Fruit fly (Drosophila melanogaster) whole organism, embryonic: ENCODE measurements around the gene Pax.
A peak's percentile ranks its signal among the peaks of the same experiment; 100 is the strongest.

ENCODE experiments used
- Adf1 ChIP-seq: fragments of 200-800 bp; sonication (Bioruptor generic); IDR thresholded peaks from 2 replicates; pipeline ENCODE4 v1.3.6; 2022; ENCODE audit warnings: missing biosample characterization, missing genetic modification characterization
- Asciz ChIP-seq: fragments of 200-800 bp; sonication (Bioruptor generic); optimal IDR thresholded peaks from 2 replicates; lab custom pipeline; 2017; ENCODE audit warnings: missing biosample characterization, mild to moderate bottlenecking, missing genetic modification characterization, missing genetic modification reagents
- Atf-2 ChIP-seq: fragments of 200-800 bp; sonication (Bioruptor generic); optimal IDR thresholded peaks from 2 replicates; lab custom pipeline; 2016; ENCODE audit warnings: missing biosample characterization, missing genetic modification characterization
- CG10267 ChIP-seq: fragments of 200-800 bp; sonication (Bioruptor generic); optimal IDR thresholded peaks from 2 replicates; lab custom pipeline; 2018; ENCODE audit warnings: missing biosample characterization, mild to moderate bottlenecking, missing genetic modification characterization, moderate library complexity
- CG10959 ChIP-seq: fragments of 200-800 bp; sonication (Bioruptor generic); IDR thresholded peaks from 2 replicates; pipeline ENCODE4 v1.3.6; 2022; ENCODE audit warnings: missing biosample characterization, missing genetic modification characterization
- CG11456 ChIP-seq: fragments of 200-800 bp; sonication (Bioruptor generic); IDR thresholded peaks from 3 replicates; pipeline ENCODE4 v1.3.6; 2022; ENCODE audit warnings: missing biosample characterization, missing genetic modification characterization
- CG11696 ChIP-seq: fragments of 200-800 bp; sonication (Bioruptor generic); IDR thresholded peaks from 2 replicates; pipeline ENCODE4 v1.3.6; 2022; ENCODE audit warnings: missing biosample characterization, missing genetic modification characterization
- CG1602 ChIP-seq: fragments of 200-800 bp; sonication (Bioruptor generic); optimal IDR thresholded peaks from 3 replicates; lab custom pipeline; 2016; ENCODE audit warnings: missing biosample characterization, missing genetic modification characterization
- CG17568 ChIP-seq: fragments of 200-800 bp; sonication (Bioruptor generic); optimal IDR thresholded peaks from 2 replicates; lab custom pipeline; 2018; ENCODE audit warnings: missing biosample characterization, mild to moderate bottlenecking, missing genetic modification characterization, moderate library complexity
- CG17802 ChIP-seq: fragments of 200-800 bp; sonication (Bioruptor generic); optimal IDR thresholded peaks from 2 replicates; lab custom pipeline; 2018; ENCODE audit warnings: missing biosample characterization, mild to moderate bottlenecking, missing genetic modification characterization, moderate library complexity
- CG18476 ChIP-seq: fragments of 200-800 bp; sonication (Bioruptor generic); optimal IDR thresholded peaks from 2 replicates; lab custom pipeline; 2016; ENCODE audit warnings: missing biosample characterization, mild to moderate bottlenecking, missing genetic modification characterization
- CG2120 ChIP-seq: fragments of 200-800 bp; sonication (Bioruptor generic); optimal IDR thresholded peaks from 3 replicates; lab custom pipeline; 2016; ENCODE audit warnings: missing biosample characterization, missing genetic modification characterization
- CG2199 ChIP-seq: fragments of 200-800 bp; sonication (Bioruptor generic); IDR thresholded peaks from 3 replicates; pipeline ENCODE4 v1.3.6; 2022; ENCODE audit warnings: missing biosample characterization, missing genetic modification characterization
- CG2202 ChIP-seq: fragments of 200-800 bp; sonication (Bioruptor generic); optimal IDR thresholded peaks from 2 replicates; lab custom pipeline; 2018; ENCODE audit warnings: missing biosample characterization, mild to moderate bottlenecking, missing genetic modification characterization
- CG2875 ChIP-seq: fragments of 200-800 bp; sonication (Bioruptor generic); optimal IDR thresholded peaks from 2 replicates; lab custom pipeline; 2017; ENCODE audit warnings: missing biosample characterization, mild to moderate bottlenecking, missing genetic modification characterization, missing genetic modification reagents
- CG3407 ChIP-seq: fragments of 200-800 bp; sonication (Bioruptor generic); optimal IDR thresholded peaks from 2 replicates; lab custom pipeline; 2018; ENCODE audit warnings: missing biosample characterization, mild to moderate bottlenecking, missing genetic modification characterization
- CG34376 ChIP-seq: fragments of 200-800 bp; sonication (Bioruptor generic); optimal IDR thresholded peaks from 2 replicates; lab custom pipeline; 2018; ENCODE audit warnings: missing biosample characterization, mild to moderate bottlenecking, missing genetic modification characterization
- CG4854 ChIP-seq: fragments of 200-800 bp; sonication (Bioruptor generic); optimal IDR thresholded peaks from 2 replicates; lab custom pipeline; 2016; ENCODE audit warnings: missing biosample characterization, missing genetic modification characterization, inconsistent platforms
- CG6854 ChIP-seq: fragments of 200-800 bp; sonication (Bioruptor generic); optimal IDR thresholded peaks from 3 replicates; lab custom pipeline; 2017; ENCODE audit warnings: missing biosample characterization, mild to moderate bottlenecking, missing genetic modification characterization
- CG7271 ChIP-seq: fragments of 200-800 bp; sonication (Bioruptor generic); optimal IDR thresholded peaks from 2 replicates; lab custom pipeline; 2018; ENCODE audit warnings: missing biosample characterization, mild to moderate bottlenecking, missing genetic modification characterization, moderate library complexity
- CG9609 ChIP-seq: fragments of 200-800 bp; sonication (Bioruptor generic); optimal IDR thresholded peaks from 3 replicates; lab custom pipeline; 2016; ENCODE audit warnings: missing biosample characterization, missing genetic modification characterization
- CTCF ChIP-seq: fragments of 200-800 bp; sonication (Bioruptor generic); optimal IDR thresholded peaks from 2 replicates; lab custom pipeline; 2017; ENCODE audit warnings: missing biosample characterization, mild to moderate bottlenecking, missing genetic modification characterization, moderate library complexity
- CkIIα-i1 ChIP-seq: fragments of 200-800 bp; sonication (Bioruptor generic); IDR thresholded peaks from 2 replicates; pipeline ENCODE4 v1.3.6; 2022; ENCODE audit warnings: missing biosample characterization, missing genetic modification characterization
- Dip2 ChIP-seq: fragments of 200-800 bp; sonication (Bioruptor generic); IDR thresholded peaks from 2 replicates; pipeline ENCODE4 v1.3.6; 2022; ENCODE audit warnings: missing biosample characterization, missing genetic modification characterization
- ERR ChIP-seq: fragments of 200-800 bp; sonication (Bioruptor generic); optimal IDR thresholded peaks from 2 replicates; lab custom pipeline; 2016; ENCODE audit warnings: missing biosample characterization, missing genetic modification characterization
- Elba2 ChIP-seq: fragments of 200-800 bp; sonication (Bioruptor generic); optimal IDR thresholded peaks from 3 replicates; lab custom pipeline; 2016; ENCODE audit warnings: missing biosample characterization, missing genetic modification characterization
- Hmr ChIP-seq: fragments of 200-800 bp; sonication (Bioruptor generic); optimal IDR thresholded peaks from 3 replicates; lab custom pipeline; 2017; ENCODE audit warnings: mild to moderate bottlenecking, missing biosample characterization, missing genetic modification reagents, missing genetic modification characterization
- Jarid2 ChIP-seq: fragments of 200-800 bp; sonication (Bioruptor generic); optimal IDR thresholded peaks from 3 replicates; lab custom pipeline; 2017; ENCODE audit warnings: mild to moderate bottlenecking, missing biosample characterization, missing genetic modification reagents, missing genetic modification characterization
- Med ChIP-seq: fragments of 200-800 bp; sonication (Bioruptor generic); peaks from one replicate; lab custom pipeline; 2016; ENCODE audit warnings: missing biosample characterization, missing genetic modification characterization, mild to moderate bottlenecking, inconsistent platforms, moderate library complexity
- Pdp1 ChIP-seq, 2 experiments: fragments of 200-800 bp; sonication (Bioruptor generic); optimal IDR thresholded peaks; 3 replicates each; lab custom pipeline; 2016; ENCODE audit warnings: missing biosample characterization in 2 of 2, missing genetic modification characterization in 2 of 2, mild to moderate bottlenecking in 1 of 2, moderate library complexity in 1 of 2
- Sin3A ChIP-seq: fragments of >200 bp; optimal IDR thresholded peaks from 2 replicates; lab custom pipeline; 2018
- Trl ChIP-seq, 3 experiments: fragments of >200 bp in 2 of 3; fragments of 200-800 bp in 1 of 3; sonication (Bioruptor generic) in 1 of 3; optimal IDR thresholded peaks; 2 replicates in 1 of 3; 3 replicates in 2 of 3; lab custom pipeline; 2016 to 2017; ENCODE audit warnings: missing biosample characterization in 1 of 3, missing genetic modification characterization in 1 of 3
- abd-A ChIP-seq: fragments of 200-800 bp; sonication (Bioruptor generic); optimal IDR thresholded peaks from 3 replicates; lab custom pipeline; 2019; ENCODE audit warnings: missing biosample characterization, mild to moderate bottlenecking, missing genetic modification characterization, moderate library complexity
- aop ChIP-seq: fragments of 200-800 bp; sonication (Bioruptor generic); IDR thresholded peaks from 2 replicates; pipeline ENCODE4 v1.3.6; 2022; ENCODE audit warnings: missing biosample characterization, missing genetic modification characterization
- az2 ChIP-seq: fragments of 200-800 bp; sonication (Bioruptor generic); optimal IDR thresholded peaks from 3 replicates; lab custom pipeline; 2016; ENCODE audit warnings: missing biosample characterization, missing genetic modification characterization
- chinmo ChIP-seq: fragments of 200-800 bp; sonication (Bioruptor generic); IDR thresholded peaks from 4 replicates; pipeline ENCODE4 v1.3.6; 2022; ENCODE audit warnings: missing biosample characterization, missing genetic modification characterization; ENCODE audit not compliant: partially characterized antibody
- dimm ChIP-seq: fragments of 200-800 bp; sonication (Bioruptor generic); IDR thresholded peaks from 2 replicates; pipeline ENCODE4 v1.3.6; 2022; ENCODE audit warnings: missing biosample characterization, missing genetic modification characterization
- esg ChIP-seq: fragments of 200-800 bp; sonication (Bioruptor generic); conservative IDR thresholded peaks from 2 replicates; pipeline ENCODE4 v1.3.6; 2022; ENCODE audit warnings: missing biosample characterization, missing genetic modification characterization
- fd102C ChIP-seq: fragments of 200-800 bp; sonication (Bioruptor generic); optimal IDR thresholded peaks from 2 replicates; lab custom pipeline; 2018; ENCODE audit warnings: missing biosample characterization, mild to moderate bottlenecking, missing genetic modification characterization, moderate library complexity
- grau ChIP-seq: fragments of 200-800 bp; optimal IDR thresholded peaks from 3 replicates; lab custom pipeline; 2019; ENCODE audit warnings: missing biosample characterization, mild to moderate bottlenecking, missing genetic modification characterization, moderate library complexity
- h ChIP-seq: fragments of >200 bp; optimal IDR thresholded peaks from 2 replicates; lab custom pipeline; 2017
- jing ChIP-seq: fragments of 200-800 bp; sonication (Bioruptor generic); optimal IDR thresholded peaks from 2 replicates; lab custom pipeline; 2018; ENCODE audit warnings: missing biosample characterization, mild to moderate bottlenecking, missing genetic modification characterization
- lbe ChIP-seq: fragments of 200-800 bp; sonication (Bioruptor generic); optimal IDR thresholded peaks from 2 replicates; lab custom pipeline; 2016; ENCODE audit warnings: missing biosample characterization, mild to moderate bottlenecking, missing genetic modification characterization
- nau ChIP-seq: fragments of 200-800 bp; sonication (Bioruptor generic); optimal IDR thresholded peaks from 3 replicates; lab custom pipeline; 2017; ENCODE audit warnings: missing biosample characterization, mild to moderate bottlenecking, missing genetic modification characterization, missing genetic modification reagents
- pho ChIP-seq: fragments of 200-800 bp; sonication (Bioruptor generic); optimal IDR thresholded peaks from 2 replicates; lab custom pipeline; 2016; ENCODE audit warnings: missing biosample characterization, missing genetic modification characterization
- row ChIP-seq: fragments of 200-800 bp; sonication (Bioruptor generic); IDR thresholded peaks from 3 replicates; pipeline ENCODE4 v1.3.6; 2022; ENCODE audit warnings: missing biosample characterization, missing genetic modification characterization
- sd ChIP-seq: fragments of 200-800 bp; sonication (Bioruptor generic); optimal IDR thresholded peaks from 3 replicates; lab custom pipeline; 2018; ENCODE audit warnings: missing biosample characterization, mild to moderate bottlenecking, missing genetic modification characterization, moderate library complexity
- stwl ChIP-seq: fragments of 200-800 bp; sonication (Bioruptor generic); optimal IDR thresholded peaks from 3 replicates; lab custom pipeline; 2018; ENCODE audit warnings: missing biosample characterization, mild to moderate bottlenecking, missing genetic modification characterization, moderate library complexity
- z ChIP-seq: fragments of 200-800 bp; sonication (Bioruptor generic); IDR thresholded peaks from 3 replicates; pipeline ENCODE4 v1.3.6; 2022; ENCODE audit warnings: missing biosample characterization, missing genetic modification characterization
- zen ChIP-seq: fragments of 200-800 bp; sonication (Bioruptor generic); optimal IDR thresholded peaks from 3 replicates; lab custom pipeline; 2018; ENCODE audit warnings: missing biosample characterization, mild to moderate bottlenecking, missing genetic modification characterization, moderate library complexity

Pax gene

DNA sequence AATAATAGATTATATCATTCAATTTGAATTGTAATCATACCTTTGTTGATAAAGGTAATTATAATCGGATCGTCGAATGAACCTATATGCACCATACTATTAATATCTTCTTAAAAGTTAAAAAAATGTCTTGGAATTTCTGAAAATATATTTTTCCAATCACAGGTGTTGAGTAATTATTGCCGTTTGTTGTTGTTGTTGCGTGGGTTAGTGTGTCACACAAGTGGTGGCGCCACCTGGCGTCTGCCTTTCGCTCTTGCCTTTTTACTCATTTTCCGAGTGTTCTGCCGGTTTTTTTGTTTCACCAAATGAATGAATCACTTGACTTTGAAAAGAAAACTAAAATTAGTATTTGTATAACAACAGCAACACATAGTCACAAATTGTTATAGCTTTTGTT lies 11.3 kb downstream of the Pax start (continued):
- TF ChIP-seq CG34376 (GFP tag; lab: Kevin White, UChicago) (no peak), jing (GFP tag; lab: Kevin White, UChicago) (no peak), aop (GFP tag; lab: Robert Waterston, UW) (no peak), zen (tag; lab: Kevin White, UChicago) (no peak), CG2199 (GFP tag; lab: Robert Waterston, UW) (0 out of 3 replicates have a peak, but pooled peaks have one; percentile 18), Hmr (GFP tag; lab: Kevin White, UChicago) (no peak), Med (peak; percentile 44), CG10959 (GFP tag; lab: Robert Waterston, UW) (no peak), Dip2 (GFP tag; lab: Robert Waterston, UW) (no peak), CTCF (peak; percentile 91), CG6854 (GFP tag; lab: Kevin White, UChicago) (no peak), h (lab: Kevin White, UChicago) (no peak), dimm (no peak), stwl (tag; lab: Kevin White, UChicago) (peak; percentile 19), CG10267 (tag; lab: Kevin White, UChicago) (no peak), Pdp1 (GFP tag; optimal IDR thresholded peaks at IDR 0.05; lab: Kevin White, UChicago) (peak in 1 of 2 experiments; percentile 53), grau (no peak), Asciz (GFP tag; lab: Kevin White, UChicago) (no peak), z (GFP tag; lab: Robert Waterston, UW) (peak; percentile 94)

DNA sequence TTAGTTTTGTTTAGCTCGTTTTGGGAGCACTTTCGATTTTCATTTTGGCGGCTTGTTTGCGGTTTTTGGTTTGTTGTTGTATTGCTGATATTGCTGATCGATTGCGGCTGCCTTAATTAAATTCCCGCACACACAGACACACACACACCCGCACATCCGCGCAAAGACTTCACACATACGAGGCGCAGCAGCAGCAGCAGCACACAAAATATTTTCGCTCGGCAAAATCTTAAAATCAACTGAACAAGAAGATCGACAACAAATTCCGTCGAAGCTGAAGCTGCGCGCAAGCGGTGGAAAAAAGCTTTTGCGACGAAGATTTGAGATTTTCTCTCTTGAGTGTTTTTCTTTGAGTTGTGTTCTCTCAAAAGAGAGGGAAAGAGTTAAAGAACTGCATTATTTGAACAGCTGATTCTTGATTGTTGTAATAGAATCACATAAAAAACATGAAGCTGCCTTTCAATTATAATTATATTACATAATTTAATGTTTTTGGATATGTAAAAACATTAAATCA lies 12.1 kb downstream of the Pax start:
- TF ChIP-seq CG1602 (no peak), CG11456 (GFP tag; lab: Robert Waterston, UW) (no peak), CG9609 (no peak), nau (GFP tag; lab: Kevin White, UChicago) (no peak), az2 (GFP tag; lab: Kevin White, UChicago) (no peak), CG11696 (no peak), esg (GFP tag; lab: Robert Waterston, UW) (no peak), CG7271 (tag; lab: Kevin White, UChicago) (no peak), Sin3A (lab: Kevin White, UChicago) (no peak), CG2202 (tag; lab: Kevin White, UChicago) (no peak), pho (no peak), Med (peak; percentile 33), CkIIα-i1 (GFP tag; lab: Robert Waterston, UW) (no peak), CG2875 (GFP tag; lab: Kevin White, UChicago) (no peak), CG18476 (GFP tag; lab: Kevin White, UChicago) (no peak), fd102C (GFP tag; lab: Kevin White, UChicago) (no peak), CG2199 (GFP tag; lab: Robert Waterston, UW) (0 out of 3 replicates have a peak, but pooled peaks have one; percentile 19), CG2120 (GFP tag; lab: Kevin White, UChicago) (no peak), z (GFP tag; lab: Robert Waterston, UW) (peak; percentile 93), CG4854 (no peak), Elba2 (GFP tag; lab: Kevin White, UChicago) (no peak), row (GFP tag; lab: Robert Waterston, UW) (no peak), Atf-2 (no peak), lbe (GFP tag; lab: Kevin White, UChicago) (no peak), sd (tag; lab: Kevin White, UChicago) (peak; percentile 61), CG17568 (GFP tag; lab: Kevin White, UChicago) (peak; percentile 3), CG34376 (GFP tag; lab: Kevin White, UChicago) (peak; percentile 11), chinmo (GFP tag; lab: Robert Waterston, UW) (peak; percentile 66; the same call in 3 of the 4 replicates), ERR (GFP tag; lab: Kevin White, UChicago) (no peak), Trl (optimal IDR thresholded peaks at IDR 0.05; lab: Kevin White, UChicago) (peak; percentile 19 to 34), Trl (GFP tag; optimal IDR thresholded peaks at IDR 0.05; lab: Kevin White, UChicago) (no peak), abd-A (tag; lab: Kevin White, UChicago) (no peak), CG3407 (GFP tag; lab: Kevin White, UChicago) (no peak), CG17802 (tag; lab: Kevin White, UChicago) (no peak), Adf1 (peak; percentile 26; the same call in 1 of the 2 replicates), Jarid2 (GFP tag; lab: Kevin White, UChicago) (peak; percentile 17)
